Worm (Caenorhabditis elegans) whole organism, late embryonic: Measurements from ENCODE around the gene ssr-2.

Source experiments
- C08G9.2 ChIP-seq: sonication (generic microtip); optimal IDR thresholded peaks from 2 replicates; lab custom pipeline; 2016; ENCODE audit warnings: mild to moderate bottlenecking, missing genetic modification characterization, moderate library complexity, missing compliant biosample characterization
- C38D4.7 ChIP-seq: fragments of 200-800 bp; sonication (Bioruptor generic); optimal IDR thresholded peaks from 2 replicates; lab custom pipeline; 2018; ENCODE audit warnings: mild to moderate bottlenecking, missing genetic modification characterization, moderate library complexity, missing compliant biosample characterization
- K09A11.1 ChIP-seq: sonication (generic microtip); optimal IDR thresholded peaks from 2 replicates; lab custom pipeline; 2017; ENCODE audit warnings: antibody characterized with exemption, mild to moderate bottlenecking, missing genetic modification characterization, missing compliant biosample characterization; ENCODE audit not compliant: insufficient read depth
- ahr-1 ChIP-seq: sonication (generic microtip); optimal IDR thresholded peaks from 2 replicates; lab custom pipeline; 2016; ENCODE audit warnings: missing genetic modification characterization, missing compliant biosample characterization
- ama-1 ChIP-seq: fragments of 150-350 bp; optimal IDR thresholded peaks from 2 replicates; lab custom pipeline; 2014
- ceh-14 ChIP-seq: sonication (generic microtip); optimal IDR thresholded peaks from 2 replicates; lab custom pipeline; 2016; ENCODE audit warnings: missing genotype, missing genetic modification characterization, missing compliant biosample characterization
- ceh-18 ChIP-seq: sonication (generic microtip); optimal IDR thresholded peaks from 2 replicates; lab custom pipeline; 2016; ENCODE audit warnings: missing genetic modification characterization, missing compliant biosample characterization
- ceh-22 ChIP-seq: sonication (generic microtip); optimal IDR thresholded peaks from 2 replicates; lab custom pipeline; 2017; ENCODE audit warnings: missing biosample characterization, missing genetic modification characterization
- ceh-30 ChIP-seq: fragments of 150-350 bp; optimal IDR thresholded peaks from 2 replicates; lab custom pipeline; 2014; ENCODE audit warnings: missing biosample characterization, missing genetic modification characterization
- ceh-31 ChIP-seq: sonication (generic microtip); optimal IDR thresholded peaks from 2 replicates; lab custom pipeline; 2016; ENCODE audit warnings: missing genetic modification characterization, missing compliant biosample characterization
- ceh-45 ChIP-seq: fragments of 200-800 bp; sonication (Bioruptor generic); IDR thresholded peaks from 2 replicates; pipeline ENCODE4 v1.3.6; 2022; ENCODE audit warnings: missing genetic modification reagents, missing genetic modification characterization, missing compliant biosample characterization
- ceh-48 ChIP-seq: sonication (generic microtip); optimal IDR thresholded peaks from 2 replicates; lab custom pipeline; 2016; ENCODE audit warnings: missing genetic modification characterization, inconsistent platforms, missing compliant biosample characterization
- ceh-6 ChIP-seq: fragments of 200-800 bp; sonication (Bioruptor generic); optimal IDR thresholded peaks from 2 replicates; lab custom pipeline; 2018; ENCODE audit warnings: mild to moderate bottlenecking, missing genetic modification characterization, missing compliant biosample characterization
- che-1 ChIP-seq: sonication (generic microtip); optimal IDR thresholded peaks from 2 replicates; lab custom pipeline; 2016; ENCODE audit warnings: mild to moderate bottlenecking, missing genetic modification characterization, missing compliant biosample characterization
- dmd-4 ChIP-seq: sonication (generic microtip); optimal IDR thresholded peaks from 2 replicates; lab custom pipeline; 2016; ENCODE audit warnings: borderline replicate concordance, missing genetic modification characterization, missing compliant biosample characterization
- dve-1 ChIP-seq: sonication (generic microtip); optimal IDR thresholded peaks from 2 replicates; lab custom pipeline; 2017; ENCODE audit warnings: antibody characterized with exemption, mild to moderate bottlenecking, missing genetic modification characterization, missing compliant biosample characterization
- ets-4 ChIP-seq: sonication (generic microtip); optimal IDR thresholded peaks from 2 replicates; lab custom pipeline; 2016; ENCODE audit warnings: missing genetic modification characterization, missing compliant biosample characterization
- eyg-1 ChIP-seq: sonication (generic microtip); optimal IDR thresholded peaks from 2 replicates; lab custom pipeline; 2016; ENCODE audit warnings: missing genotype, missing genetic modification characterization, missing compliant biosample characterization
- fax-1 ChIP-seq: sonication (generic microtip); optimal IDR thresholded peaks from 2 replicates; lab custom pipeline; 2016; ENCODE audit warnings: missing genotype, missing genetic modification characterization, missing compliant biosample characterization
- gmeb-2 ChIP-seq: sonication (generic microtip); optimal IDR thresholded peaks from 2 replicates; lab custom pipeline; 2016; ENCODE audit warnings: missing genetic modification characterization, inconsistent platforms, missing compliant biosample characterization
- hlh-13 ChIP-seq: fragments of 200-800 bp; sonication (Bioruptor generic); optimal IDR thresholded peaks from 2 replicates; lab custom pipeline; 2018; ENCODE audit warnings: mild to moderate bottlenecking, missing genetic modification characterization, missing compliant biosample characterization
- hlh-15 ChIP-seq: sonication (generic microtip); optimal IDR thresholded peaks from 2 replicates; lab custom pipeline; 2016; ENCODE audit warnings: missing genetic modification characterization, missing compliant biosample characterization
- lim-6 ChIP-seq: sonication (generic microtip); optimal IDR thresholded peaks from 2 replicates; lab custom pipeline; 2016; ENCODE audit warnings: missing genetic modification characterization, missing compliant biosample characterization
- madf-2 ChIP-seq: sonication (generic microtip); optimal IDR thresholded peaks from 2 replicates; lab custom pipeline; 2017; ENCODE audit warnings: missing genetic modification characterization, missing compliant biosample characterization
- nfya-1 ChIP-seq: sonication (generic microtip); optimal IDR thresholded peaks from 2 replicates; lab custom pipeline; 2017; ENCODE audit warnings: missing genetic modification characterization, mild to moderate bottlenecking, missing compliant biosample characterization, antibody characterized with exemption, moderate library complexity
- nhr-11 ChIP-seq: fragments of 150-350 bp; optimal IDR thresholded peaks from 2 replicates; lab custom pipeline; 2014; ENCODE audit warnings: missing biosample characterization, missing genetic modification characterization
- npax-4 ChIP-seq: sonication (generic microtip); optimal IDR thresholded peaks from 2 replicates; lab custom pipeline; 2016; ENCODE audit warnings: missing genetic modification characterization, missing compliant biosample characterization
- pag-3 ChIP-seq: sonication (generic microtip); optimal IDR thresholded peaks from 2 replicates; lab custom pipeline; 2016; ENCODE audit warnings: missing compliant biosample characterization, missing genetic modification characterization, borderline replicate concordance
- pat-9 ChIP-seq: fragments of 200-800 bp; sonication (Bioruptor generic); optimal IDR thresholded peaks from 2 replicates; lab custom pipeline; 2018; ENCODE audit warnings: mild to moderate bottlenecking, missing genetic modification characterization, moderate library complexity, missing compliant biosample characterization
- pha-2 ChIP-seq: sonication (generic microtip); optimal IDR thresholded peaks from 2 replicates; lab custom pipeline; 2017; ENCODE audit warnings: mild to moderate bottlenecking, missing genetic modification characterization, missing compliant biosample characterization
- ref-2 ChIP-seq: sonication (generic microtip); optimal IDR thresholded peaks from 2 replicates; lab custom pipeline; 2016; ENCODE audit warnings: missing genetic modification characterization, missing compliant biosample characterization
- rnt-1 ChIP-seq: sonication (generic microtip); optimal IDR thresholded peaks from 2 replicates; lab custom pipeline; 2016; ENCODE audit warnings: missing genetic modification characterization, missing compliant biosample characterization
- sdc-2 ChIP-seq: sonication (generic microtip); optimal IDR thresholded peaks from 2 replicates; lab custom pipeline; 2016; ENCODE audit warnings: missing genotype, missing genetic modification characterization, missing compliant biosample characterization
- sox-2 ChIP-seq: fragments of 200-800 bp; sonication (Bioruptor generic); IDR thresholded peaks from 2 replicates; pipeline ENCODE4 v1.3.6; 2022; ENCODE audit warnings: missing genetic modification reagents, missing genetic modification characterization, missing compliant biosample characterization
- sox-4 ChIP-seq: sonication (generic microtip); optimal IDR thresholded peaks from 2 replicates; lab custom pipeline; 2017; ENCODE audit warnings: mild to moderate bottlenecking, missing genetic modification characterization, inconsistent platforms, missing compliant biosample characterization
- tbx-2 ChIP-seq: sonication (generic microtip); optimal IDR thresholded peaks from 2 replicates; lab custom pipeline; 2016; ENCODE audit warnings: missing genetic modification characterization, missing compliant biosample characterization
- unc-42 ChIP-seq: sonication (generic microtip); optimal IDR thresholded peaks from 2 replicates; lab custom pipeline; 2016; ENCODE audit warnings: missing genotype, missing genetic modification characterization, missing compliant biosample characterization
- unc-55 ChIP-seq: sonication (generic microtip); optimal IDR thresholded peaks from 2 replicates; lab custom pipeline; 2017; ENCODE audit warnings: missing biosample characterization, missing genetic modification reagents, missing genetic modification characterization
- unc-86 ChIP-seq: sonication (generic microtip); optimal IDR thresholded peaks from 2 replicates; lab custom pipeline; 2016; ENCODE audit warnings: missing genetic modification characterization, missing compliant biosample characterization
- zip-5 ChIP-seq: sonication (generic microtip); optimal IDR thresholded peaks from 2 replicates; lab custom pipeline; 2016; ENCODE audit warnings: missing genetic modification characterization, missing compliant biosample characterization

ssr-2 gene

DNA sequence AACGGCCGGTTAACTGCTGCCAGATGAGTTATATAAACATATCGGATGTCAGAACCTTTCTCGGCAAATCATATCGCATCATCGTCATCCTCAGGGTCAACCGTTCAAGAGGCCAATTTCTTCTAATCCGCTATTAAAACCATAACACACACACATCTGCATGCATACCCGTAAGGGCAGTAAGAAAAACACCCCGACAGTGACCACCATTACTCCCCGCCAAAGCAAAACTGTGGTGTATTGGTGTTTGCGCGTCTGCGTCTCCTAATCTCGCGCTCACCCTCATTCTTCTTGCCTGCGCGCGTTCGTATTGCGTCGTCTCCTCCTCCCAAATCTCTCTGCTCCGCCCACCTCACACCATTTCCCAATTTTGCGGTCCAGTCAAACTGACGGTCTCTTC, 34.0 kb downstream of the ssr-2 start (continued):
- TF ChIP-seq unc-55 = no peak
- TF ChIP-seq C38D4.7 (GFP tag; lab: Kevin White, UChicago) = no peak
- TF ChIP-seq ahr-1 (tag; lab: Kevin White, UChicago) = no peak
- peak; percentile 62 for TF ChIP-seq tbx-2 (tag; lab: Kevin White, UChicago)
- peak; percentile 44 for TF ChIP-seq sdc-2
- no peak for TF ChIP-seq fax-1 (tag; lab: Kevin White, UChicago)
- no peak for TF ChIP-seq K09A11.1 (tag; lab: Kevin White, UChicago)
- TF ChIP-seq rnt-1 (tag; lab: Kevin White, UChicago) = no peak
- no peak for TF ChIP-seq ceh-14 (tag; lab: Kevin White, UChicago)
- no peak for TF ChIP-seq pat-9 (tag; lab: Kevin White, UChicago)
- TF ChIP-seq pha-2 (tag; lab: Kevin White, UChicago) = no peak
- no peak for TF ChIP-seq hlh-13 (GFP tag; lab: Kevin White, UChicago)
- TF ChIP-seq che-1 = no peak
- TF ChIP-seq madf-2 (tag; lab: Kevin White, UChicago) = no peak
- TF ChIP-seq ceh-48 (tag; lab: Kevin White, UChicago) = no peak
- no peak for TF ChIP-seq dmd-4
- TF ChIP-seq sox-2 (GFP tag; lab: Robert Waterston, UW) = no peak
- TF ChIP-seq ref-2 (tag; lab: Kevin White, UChicago) = peak; percentile 32
- TF ChIP-seq ceh-22 (tag; lab: Kevin White, UChicago) = no peak
- no peak for TF ChIP-seq sox-4 (tag; lab: Kevin White, UChicago)
- no peak for TF ChIP-seq zip-5
- TF ChIP-seq lim-6 (tag; lab: Kevin White, UChicago) = no peak
- no peak for TF ChIP-seq nhr-11
- no peak for TF ChIP-seq ceh-30
- no peak for TF ChIP-seq pag-3 (tag; lab: Kevin White, UChicago)
- no peak for TF ChIP-seq C08G9.2 (tag; lab: Kevin White, UChicago)
- TF ChIP-seq hlh-15 = no peak
- TF ChIP-seq unc-42 (tag; lab: Kevin White, UChicago) = no peak
- TF ChIP-seq ceh-18 = no peak
- no peak for TF ChIP-seq gmeb-2 (tag; lab: Kevin White, UChicago)
- TF ChIP-seq npax-4 (tag; lab: Kevin White, UChicago) = no peak
- no peak for TF ChIP-seq ets-4 (tag; lab: Kevin White, UChicago)
- no peak for TF ChIP-seq ama-1 (lab: Kevin White, UChicago)
- no peak for TF ChIP-seq ceh-45
- TF ChIP-seq eyg-1 (tag; lab: Kevin White, UChicago) = no peak
- no peak for TF ChIP-seq ceh-6 (GFP tag; lab: Kevin White, UChicago)

DNA sequence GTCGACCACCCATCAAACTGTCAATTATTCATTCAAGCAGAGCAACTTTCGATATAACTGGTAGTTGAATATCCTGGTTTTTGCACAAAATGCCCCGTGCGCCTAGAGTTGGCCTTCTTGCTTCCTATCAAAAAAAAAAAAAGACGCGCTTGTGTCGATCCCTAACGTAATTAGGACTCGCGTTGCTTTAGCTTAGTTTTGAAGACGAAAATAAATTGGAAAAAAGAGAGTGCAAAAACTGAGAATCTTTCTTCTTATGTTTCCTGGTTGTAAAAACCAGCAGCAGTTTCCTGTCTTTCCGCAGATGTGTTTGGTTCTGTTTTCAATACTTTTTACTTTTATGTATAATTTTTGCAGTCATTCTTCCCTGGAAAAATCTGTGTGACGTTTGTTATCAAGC, 49.6 kb downstream of the ssr-2 start:
- peak; percentile 37 for TF ChIP-seq unc-42 (tag; lab: Kevin White, UChicago)
- TF ChIP-seq ceh-31 (tag; lab: Kevin White, UChicago) = peak; percentile 4
- no peak for TF ChIP-seq dve-1 (tag; lab: Kevin White, UChicago)
- TF ChIP-seq nfya-1 (tag; lab: Kevin White, UChicago) = no peak
- TF ChIP-seq rnt-1 (tag; lab: Kevin White, UChicago) = no peak
- no peak for TF ChIP-seq unc-86 (tag; lab: Kevin White, UChicago)

DNA sequence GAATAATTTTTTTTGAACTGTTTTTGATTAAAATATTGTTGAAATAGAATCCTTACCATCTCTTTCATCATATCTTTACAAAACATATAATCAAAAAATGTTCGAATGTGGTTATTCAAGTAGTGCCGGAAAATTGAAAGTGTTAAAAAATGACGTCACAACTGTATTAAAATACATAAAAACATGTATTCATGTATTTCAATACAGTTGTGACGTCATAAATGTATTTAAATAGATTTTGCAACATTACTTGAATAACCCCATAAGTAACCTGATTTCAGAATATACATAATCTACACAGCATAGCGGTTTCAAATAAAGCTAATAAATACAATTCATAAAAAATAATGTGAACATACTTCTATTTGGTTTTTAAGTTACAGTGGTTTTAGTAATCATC, 50.6 kb downstream of the ssr-2 start:
- TF ChIP-seq unc-86 (tag; lab: Kevin White, UChicago) (no peak), unc-42 (tag; lab: Kevin White, UChicago) (no peak), pag-3 (tag; lab: Kevin White, UChicago) (no peak), C08G9.2 (tag; lab: Kevin White, UChicago) (no peak), pha-2 (tag; lab: Kevin White, UChicago) (no peak)
